Fruit fly (Drosophila melanogaster) whole organism, embryonic: ENCODE data around the gene Kah.

Experiments used
- Antp ChIP-seq: fragments of 200-800 bp; sonication (Bioruptor generic); optimal IDR thresholded peaks from 3 replicates; lab custom pipeline; 2016; ENCODE audit warnings: missing biosample characterization, missing genetic modification characterization
- BEAF-32 ChIP-seq: fragments of 200-800 bp; sonication (Bioruptor generic); optimal IDR thresholded peaks from 3 replicates; lab custom pipeline; 2017; ENCODE audit warnings: missing biosample characterization, missing genetic modification characterization, mild to moderate bottlenecking, moderate library complexity, missing genetic modification reagents
- Bteb2 ChIP-seq: fragments of 200-800 bp; sonication (Bioruptor generic); optimal IDR thresholded peaks from 2 replicates; lab custom pipeline; 2016; ENCODE audit warnings: missing biosample characterization, missing genetic modification characterization
- CG10462 ChIP-seq: fragments of 200-800 bp; sonication (Bioruptor generic); optimal IDR thresholded peaks from 2 replicates; lab custom pipeline; 2016; ENCODE audit warnings: missing biosample characterization, missing genetic modification characterization
- CG10565 ChIP-seq: fragments of 200-800 bp; sonication (Bioruptor generic); optimal IDR thresholded peaks from 3 replicates; lab custom pipeline; 2016; ENCODE audit warnings: missing biosample characterization, mild to moderate bottlenecking, missing genetic modification characterization
- CG11085 ChIP-seq: fragments of 200-800 bp; sonication (Bioruptor generic); IDR thresholded peaks from 2 replicates; pipeline ENCODE4 v1.3.6; 2022; ENCODE audit warnings: missing biosample characterization, missing genetic modification characterization
- CG11247 ChIP-seq: fragments of 200-800 bp; sonication (Bioruptor generic); IDR thresholded peaks from 2 replicates; pipeline ENCODE4 v1.3.6; 2022; ENCODE audit warnings: missing biosample characterization, missing genetic modification characterization
- CG11456 ChIP-seq: fragments of 200-800 bp; sonication (Bioruptor generic); IDR thresholded peaks from 3 replicates; pipeline ENCODE4 v1.3.6; 2022; ENCODE audit warnings: missing biosample characterization, missing genetic modification characterization
- CG12071 ChIP-seq: fragments of 200-800 bp; sonication (Bioruptor generic); optimal IDR thresholded peaks from 3 replicates; lab custom pipeline; 2018; ENCODE audit warnings: missing biosample characterization, mild to moderate bottlenecking, missing genetic modification characterization
- CG12299 ChIP-seq: fragments of 200-800 bp; sonication (Bioruptor generic); optimal IDR thresholded peaks from 2 replicates; lab custom pipeline; 2018; ENCODE audit warnings: missing biosample characterization, mild to moderate bottlenecking, missing genetic modification characterization
- CG14710 ChIP-seq: fragments of 200-800 bp; sonication (Bioruptor generic); optimal IDR thresholded peaks from 3 replicates; lab custom pipeline; 2019; ENCODE audit warnings: missing biosample characterization, mild to moderate bottlenecking, missing genetic modification characterization, moderate library complexity
- CG14860 ChIP-seq: fragments of 200-800 bp; sonication (Bioruptor generic); IDR thresholded peaks from 3 replicates; pipeline ENCODE4 v1.3.6; 2022; ENCODE audit warnings: missing biosample characterization, missing genetic modification characterization; ENCODE audit not compliant: partially characterized antibody
- CG16813 ChIP-seq: fragments of 200-800 bp; sonication (Bioruptor generic); IDR thresholded peaks from 3 replicates; pipeline ENCODE4 v1.3.6; 2022; ENCODE audit warnings: missing biosample characterization, missing genetic modification characterization; ENCODE audit not compliant: partially characterized antibody
- CG17328 ChIP-seq: fragments of 200-800 bp; sonication (Bioruptor generic); IDR thresholded peaks from 2 replicates; pipeline ENCODE4 v1.3.6; 2022; ENCODE audit warnings: missing biosample characterization, missing genetic modification characterization
- CG18599 ChIP-seq: fragments of 200-800 bp; sonication (Bioruptor generic); optimal IDR thresholded peaks from 3 replicates; lab custom pipeline; 2017; ENCODE audit warnings: missing biosample characterization, missing genetic modification characterization, mild to moderate bottlenecking, moderate library complexity, missing genetic modification reagents
- CG18764 ChIP-seq: fragments of 200-800 bp; sonication (Bioruptor generic); optimal IDR thresholded peaks from 3 replicates; lab custom pipeline; 2016; ENCODE audit warnings: missing biosample characterization, missing genetic modification characterization
- CG2116 ChIP-seq: fragments of 200-800 bp; sonication (Bioruptor generic); optimal IDR thresholded peaks from 3 replicates; lab custom pipeline; 2018; ENCODE audit warnings: missing biosample characterization, mild to moderate bottlenecking, missing genetic modification characterization
- CG2129 ChIP-seq: fragments of 200-800 bp; sonication (Bioruptor generic); IDR thresholded peaks from 2 replicates; pipeline ENCODE4 v1.3.6; 2022; ENCODE audit warnings: missing biosample characterization, missing genetic modification characterization; ENCODE audit not compliant: partially characterized antibody
- CG30431 ChIP-seq: fragments of 200-800 bp; sonication (Bioruptor generic); optimal IDR thresholded peaks from 2 replicates; lab custom pipeline; 2017; ENCODE audit warnings: missing biosample characterization, missing genetic modification characterization
- CG34422 ChIP-seq: fragments of 200-800 bp; sonication (Bioruptor generic); IDR thresholded peaks from 3 replicates; pipeline ENCODE4 v1.3.6; 2022; ENCODE audit warnings: missing biosample characterization, missing genetic modification characterization
- CG3838 ChIP-seq: fragments of 200-800 bp; sonication (Bioruptor generic); optimal IDR thresholded peaks from 3 replicates; lab custom pipeline; 2016; ENCODE audit warnings: missing biosample characterization, missing genetic modification characterization
- CG42726 ChIP-seq: fragments of 200-800 bp; sonication (Bioruptor generic); IDR thresholded peaks from 2 replicates; pipeline ENCODE4 v1.3.6; 2022; ENCODE audit warnings: missing biosample characterization, missing genetic modification characterization; ENCODE audit not compliant: partially characterized antibody
- CG6175 ChIP-seq: fragments of 200-800 bp; sonication (Bioruptor generic); IDR thresholded peaks from 3 replicates; pipeline ENCODE4 v1.3.6; 2022; ENCODE audit warnings: missing biosample characterization, missing genetic modification characterization
- CG8290 ChIP-seq, 3 experiments: fragments of 200-800 bp; sonication (Bioruptor generic); optimal IDR thresholded peaks; 2 replicates each; lab custom pipeline; 2016 to 2019; ENCODE audit warnings: missing biosample characterization in 3 of 3, missing genetic modification characterization in 3 of 3, mild to moderate bottlenecking in 2 of 3, moderate library complexity in 1 of 3
- Dad ChIP-seq: fragments of 200-800 bp; sonication (Bioruptor generic); optimal IDR thresholded peaks from 3 replicates; lab custom pipeline; 2016; ENCODE audit warnings: missing biosample characterization, missing genetic modification characterization
- HLH3B ChIP-seq: fragments of 200-800 bp; sonication (Bioruptor generic); IDR thresholded peaks from 2 replicates; pipeline ENCODE4 v1.3.6; 2022; ENCODE audit warnings: missing biosample characterization, missing genetic modification characterization
- Lim3 ChIP-seq: fragments of 200-800 bp; sonication (Bioruptor generic); IDR thresholded peaks from 2 replicates; pipeline ENCODE4 v1.3.6; 2022; ENCODE audit warnings: missing biosample characterization, missing genetic modification characterization
- Mrtf ChIP-seq: fragments of 200-800 bp; sonication (Bioruptor generic); IDR thresholded peaks from 3 replicates; pipeline ENCODE4 v1.3.6; 2022; ENCODE audit warnings: missing biosample characterization, missing genetic modification characterization
- Sry-δ ChIP-seq: fragments of 200-800 bp; sonication (Bioruptor generic); optimal IDR thresholded peaks from 2 replicates; lab custom pipeline; 2016; ENCODE audit warnings: missing biosample characterization, missing genetic modification characterization
- amos ChIP-seq: fragments of 200-800 bp; sonication (Bioruptor generic); IDR thresholded peaks from 2 replicates; pipeline ENCODE4 v1.3.6; 2022; ENCODE audit warnings: missing biosample characterization, missing genetic modification characterization; ENCODE audit not compliant: partially characterized antibody
- ap ChIP-seq: fragments of 200-800 bp; sonication (Bioruptor generic); IDR thresholded peaks from 2 replicates; pipeline ENCODE4 v1.3.6; 2022; ENCODE audit warnings: missing biosample characterization, missing genetic modification characterization
- ash1 ChIP-seq: fragments of 200-800 bp; sonication (Bioruptor generic); optimal IDR thresholded peaks from 2 replicates; lab custom pipeline; 2018; ENCODE audit warnings: missing biosample characterization, mild to moderate bottlenecking, missing genetic modification characterization
- crol ChIP-seq: fragments of 200-800 bp; sonication (Bioruptor generic); IDR thresholded peaks from 2 replicates; pipeline ENCODE4 v1.3.6; 2022; ENCODE audit warnings: missing biosample characterization, missing genetic modification characterization
- en ChIP-seq: fragments of 200-800 bp; sonication (Bioruptor generic); optimal IDR thresholded peaks from 2 replicates; lab custom pipeline; 2016; ENCODE audit warnings: missing biosample characterization, missing genetic modification characterization
- fd3F ChIP-seq: fragments of 200-800 bp; sonication (Bioruptor generic); optimal IDR thresholded peaks from 2 replicates; lab custom pipeline; 2018; ENCODE audit warnings: missing biosample characterization, mild to moderate bottlenecking, missing genetic modification characterization, moderate library complexity
- gcm ChIP-seq: fragments of 200-800 bp; sonication (Bioruptor generic); optimal IDR thresholded peaks from 2 replicates; lab custom pipeline; 2019; ENCODE audit warnings: missing biosample characterization, mild to moderate bottlenecking, missing genetic modification characterization, moderate library complexity
- h ChIP-seq: fragments of >200 bp; optimal IDR thresholded peaks from 2 replicates; lab custom pipeline; 2017
- insv ChIP-seq, 2 experiments: fragments of 200-800 bp; sonication (Bioruptor generic); optimal IDR thresholded peaks; 3 replicates each; lab custom pipeline; 2016 to 2018; ENCODE audit warnings: missing biosample characterization in 2 of 2, missing genetic modification characterization in 2 of 2
- kay ChIP-seq: fragments of 200-800 bp; sonication (Bioruptor generic); optimal IDR thresholded peaks from 2 replicates; lab custom pipeline; 2016; ENCODE audit warnings: missing biosample characterization, missing genetic modification characterization
- lilli ChIP-seq: fragments of 200-800 bp; sonication (Bioruptor generic); optimal IDR thresholded peaks from 3 replicates; lab custom pipeline; 2016; ENCODE audit warnings: missing biosample characterization, missing genetic modification characterization
- lov ChIP-seq, 2 experiments: fragments of 200-800 bp in 1 of 2; fragments of >200 bp in 1 of 2; sonication (Bioruptor generic) in 1 of 2; IDR thresholded peaks in 1 of 2; optimal IDR thresholded peaks in 1 of 2; 2 replicates in 1 of 2; 3 replicates in 1 of 2; pipeline versions ENCODE4 v1.3.6 to Lab custom; 2017 to 2022; ENCODE audit warnings: missing biosample characterization in 1 of 2, missing genetic modification characterization in 1 of 2
- nmo ChIP-seq: fragments of 200-800 bp; sonication (Bioruptor generic); optimal IDR thresholded peaks from 2 replicates; lab custom pipeline; 2018; ENCODE audit warnings: missing biosample characterization, mild to moderate bottlenecking, missing genetic modification characterization, moderate library complexity
- odd ChIP-seq: fragments of 200-800 bp; sonication (Bioruptor generic); optimal IDR thresholded peaks from 2 replicates; lab custom pipeline; 2017; ENCODE audit warnings: missing biosample characterization, mild to moderate bottlenecking, missing genetic modification characterization
- psq ChIP-seq: fragments of 200-800 bp; sonication (Bioruptor generic); optimal IDR thresholded peaks from 2 replicates; lab custom pipeline; 2017; ENCODE audit warnings: missing biosample characterization, missing genetic modification characterization
- schlank ChIP-seq: fragments of 200-800 bp; sonication (Bioruptor generic); optimal IDR thresholded peaks from 2 replicates; lab custom pipeline; 2018; ENCODE audit warnings: missing biosample characterization, mild to moderate bottlenecking, missing genetic modification characterization
- sens ChIP-seq: fragments of 200-800 bp; sonication (Bioruptor generic); peaks from one replicate; lab custom pipeline; 2016; ENCODE audit warnings: missing biosample characterization, missing genetic modification characterization
- tna ChIP-seq: fragments of 200-800 bp; sonication (Bioruptor generic); IDR thresholded peaks from 2 replicates; pipeline ENCODE4 v1.3.6; 2022; ENCODE audit warnings: missing biosample characterization, missing genetic modification characterization; ENCODE audit not compliant: partially characterized antibody
- tup ChIP-seq: fragments of 200-800 bp; sonication (Bioruptor generic); optimal IDR thresholded peaks from 2 replicates; lab custom pipeline; 2016; ENCODE audit warnings: missing biosample characterization, mild to moderate bottlenecking, missing genetic modification characterization, moderate library complexity
- usp ChIP-seq: fragments of >200 bp; optimal IDR thresholded peaks from 2 replicates; lab custom pipeline; 2017; ENCODE audit warnings: missing biosample characterization, missing genetic modification characterization

The Kah gene

DNA sequence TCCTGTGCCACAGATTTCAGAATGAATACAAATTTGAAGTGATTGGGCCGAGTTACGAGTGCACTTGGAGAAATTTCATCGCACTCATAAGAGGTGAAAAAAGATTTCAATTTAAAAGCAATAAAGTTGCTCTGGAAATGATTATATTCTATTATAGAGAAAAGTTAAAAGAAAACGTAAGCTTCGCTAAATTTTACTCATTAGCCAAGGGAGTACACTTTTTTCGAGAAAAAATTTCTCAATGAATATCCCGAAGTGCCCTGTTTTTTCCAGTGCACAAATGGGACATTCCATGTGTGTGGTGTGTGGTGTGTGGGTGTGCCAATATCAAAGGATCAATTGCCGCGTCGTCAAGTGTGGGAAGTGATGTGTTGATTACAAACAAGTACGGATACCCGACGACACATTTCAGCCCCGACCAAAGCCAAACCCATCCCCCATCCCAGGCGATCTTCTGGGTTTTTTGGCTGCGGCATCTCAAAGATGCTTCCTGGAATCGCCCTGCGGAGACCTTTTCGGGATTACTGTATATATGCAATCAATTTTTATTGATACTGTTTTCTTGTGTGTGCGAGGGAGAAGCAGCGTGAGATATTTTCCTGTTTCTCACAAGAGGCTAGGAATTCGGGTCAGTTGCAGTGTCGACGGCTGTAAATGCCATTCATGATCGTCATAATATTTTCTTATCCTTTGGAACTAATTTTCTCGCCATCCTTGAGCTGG, 24.7 kb upstream of the Kah start (continued):
- no peak for TF ChIP-seq Dad (GFP tag; lab: Kevin White, UChicago)
- TF ChIP-seq CG11247 (GFP tag; lab: Robert Waterston, UW): no peak
- TF ChIP-seq CG14710 (tag; lab: Kevin White, UChicago): peak; percentile 77
- TF ChIP-seq Bteb2 (GFP tag; lab: Kevin White, UChicago): no peak
- TF ChIP-seq kay (GFP tag; lab: Kevin White, UChicago): no peak
- no peak for TF ChIP-seq CG42726 (GFP tag; lab: Robert Waterston, UW)
- no peak for TF ChIP-seq usp (GFP tag; lab: Kevin White, UChicago)
- peak; percentile 49; the same call in 2 of the 3 replicates for TF ChIP-seq CG34422 (GFP tag; lab: Robert Waterston, UW)
- 0 out of 2 replicates have a peak, but pooled peaks have one; percentile 7 for TF ChIP-seq crol (GFP tag; lab: Robert Waterston, UW)
- TF ChIP-seq odd (GFP tag; lab: Kevin White, UChicago): no peak
- no peak for TF ChIP-seq CG6175
- no peak for TF ChIP-seq CG12071
- TF ChIP-seq BEAF-32 (GFP tag; lab: Kevin White, UChicago): no peak
- no peak for TF ChIP-seq CG14860
- no peak for TF ChIP-seq Sry-δ
- TF ChIP-seq Lim3 (GFP tag; lab: Robert Waterston, UW): no peak
- TF ChIP-seq lov (optimal IDR thresholded peaks at IDR 0.05; lab: Kevin White, UChicago): no peak
- 0 out of 3 replicates have a peak, but pooled peaks have one; percentile 20 for TF ChIP-seq lov (GFP tag; IDR thresholded peaks at IDR 0.05; lab: Robert Waterston, UW)
- peak; percentile 47 for TF ChIP-seq nmo (GFP tag; lab: Kevin White, UChicago)
- TF ChIP-seq psq (GFP tag; lab: Kevin White, UChicago): no peak
- no peak for TF ChIP-seq CG10565 (GFP tag; lab: Kevin White, UChicago)
- no peak for TF ChIP-seq Antp
- TF ChIP-seq CG30431: peak; percentile 48
- TF ChIP-seq Mrtf: no peak
- TF ChIP-seq CG3838: no peak
- TF ChIP-seq CG2129 (GFP tag; lab: Robert Waterston, UW): no peak
- no peak for TF ChIP-seq CG11085 (GFP tag; lab: Robert Waterston, UW)
- TF ChIP-seq CG8290 (GFP tag; optimal IDR thresholded peaks at IDR 0.05; lab: Kevin White, UChicago): peak; percentile 26
- TF ChIP-seq CG8290 (tag; optimal IDR thresholded peaks at IDR 0.05; lab: Kevin White, UChicago): no peak
- TF ChIP-seq CG2116 (GFP tag; lab: Kevin White, UChicago): peak; percentile 44
- no peak for TF ChIP-seq fd3F
- peak; percentile 49 for TF ChIP-seq CG18764
- peak; percentile 35 for TF ChIP-seq CG10462 (GFP tag; lab: Kevin White, UChicago)
- TF ChIP-seq schlank (tag; lab: Kevin White, UChicago): no peak
- TF ChIP-seq lilli (GFP tag; lab: Kevin White, UChicago): peak; percentile 43
- peak; percentile 95 for TF ChIP-seq sens (GFP tag; lab: Kevin White, UChicago)
- TF ChIP-seq ap (GFP tag; lab: Robert Waterston, UW): no peak
- TF ChIP-seq CG16813 (GFP tag; lab: Robert Waterston, UW): no peak
- peak; percentile 54 for TF ChIP-seq gcm
- TF ChIP-seq tup (GFP tag; lab: Kevin White, UChicago): peak; percentile 10
- TF ChIP-seq tna (GFP tag; lab: Robert Waterston, UW): no peak
- TF ChIP-seq HLH3B: 0 out of 2 replicates have a peak, but pooled peaks have one; percentile 9
- TF ChIP-seq CG11456 (GFP tag; lab: Robert Waterston, UW): no peak
- no peak for TF ChIP-seq CG18599 (GFP tag; lab: Kevin White, UChicago)
- TF ChIP-seq en (GFP tag; lab: Kevin White, UChicago): no peak
- TF ChIP-seq CG17328: peak; percentile 70
- no peak for TF ChIP-seq h (lab: Kevin White, UChicago)
- TF ChIP-seq CG12299 (tag; lab: Kevin White, UChicago): no peak
- no peak for TF ChIP-seq insv (GFP tag; optimal IDR thresholded peaks at IDR 0.05; lab: Kevin White, UChicago)
- TF ChIP-seq ash1 (GFP tag; lab: Kevin White, UChicago): no peak
- TF ChIP-seq amos (GFP tag; lab: Robert Waterston, UW): no peak
